Worm (Caenorhabditis elegans) whole organism, L3 larva: Measurements from ENCODE around the gene F59B2.15.

Experiments
- R02D3.7 ChIP-seq: fragments of 150-350 bp; optimal IDR thresholded peaks from 2 replicates; lab custom pipeline; 2014; ENCODE audit warnings: missing biosample characterization, missing genetic modification characterization
- ZK546.5 ChIP-seq: sonication (generic microtip); optimal IDR thresholded peaks from 2 replicates; lab custom pipeline; 2017; ENCODE audit warnings: missing biosample characterization, missing genetic modification characterization
- aly-2 ChIP-seq: fragments of 150-350 bp; optimal IDR thresholded peaks from 2 replicates; lab custom pipeline; 2014; ENCODE audit warnings: missing biosample characterization, missing genetic modification characterization
- ama-1 ChIP-seq: fragments of 150-350 bp; optimal IDR thresholded peaks from 2 replicates; lab custom pipeline; 2018
- ceh-16 ChIP-seq: sonication (generic microtip); optimal IDR thresholded peaks from 2 replicates; lab custom pipeline; 2017; ENCODE audit warnings: missing biosample characterization, missing genetic modification characterization
- ceh-28 ChIP-seq: fragments of 150-350 bp; optimal IDR thresholded peaks from 2 replicates; lab custom pipeline; 2014; ENCODE audit warnings: missing biosample characterization, missing genetic modification reagents, missing genetic modification characterization
- daf-12 ChIP-seq: fragments of 150-350 bp; optimal IDR thresholded peaks from 2 replicates; lab custom pipeline; 2014; ENCODE audit warnings: missing biosample characterization, missing genetic modification reagents, missing genetic modification characterization
- egl-27 ChIP-seq: sonication (generic microtip); optimal IDR thresholded peaks from 4 replicates; lab custom pipeline; 2017; ENCODE audit warnings: missing biosample characterization, missing genetic modification reagents, missing genetic modification characterization
- egl-5 ChIP-seq: fragments of 150-350 bp; optimal IDR thresholded peaks from 2 replicates; lab custom pipeline; 2017; ENCODE audit warnings: missing biosample characterization, missing genetic modification reagents, missing genetic modification characterization, inconsistent platforms
- elt-1 ChIP-seq: fragments of 150-350 bp; optimal IDR thresholded peaks from 2 replicates; lab custom pipeline; 2014; ENCODE audit warnings: missing biosample characterization, missing genetic modification characterization
- fkh-10 ChIP-seq: sonication (generic microtip); optimal IDR thresholded peaks from 2 replicates; lab custom pipeline; 2017; ENCODE audit warnings: missing biosample characterization, missing genetic modification reagents, missing genetic modification characterization
- fos-1 ChIP-seq: fragments of 150-350 bp; optimal IDR thresholded peaks from 2 replicates; lab custom pipeline; 2014; ENCODE audit warnings: missing biosample characterization, missing genetic modification characterization
- hmg-11 ChIP-seq: sonication (generic microtip); optimal IDR thresholded peaks from 2 replicates; lab custom pipeline; 2016; ENCODE audit warnings: missing genetic modification characterization, missing compliant biosample characterization
- jun-1 ChIP-seq: fragments of 150-350 bp; optimal IDR thresholded peaks from 2 replicates; lab custom pipeline; 2014; ENCODE audit warnings: missing biosample characterization, missing genetic modification reagents, missing genetic modification characterization
- lin-15B ChIP-seq: fragments of 150-350 bp; optimal IDR thresholded peaks from 2 replicates; lab custom pipeline; 2014; ENCODE audit warnings: missing biosample characterization, missing genetic modification characterization
- lsy-12 ChIP-seq: sonication (generic microtip); optimal IDR thresholded peaks from 2 replicates; lab custom pipeline; 2016; ENCODE audit warnings: mild to moderate bottlenecking, missing genetic modification characterization, missing compliant biosample characterization
- mdl-1 ChIP-seq: fragments of 150-350 bp; optimal IDR thresholded peaks from 2 replicates; lab custom pipeline; 2014; ENCODE audit warnings: missing biosample characterization, missing genetic modification characterization
- mml-1 ChIP-seq: fragments of 150-350 bp; sonication (generic microtip); optimal IDR thresholded peaks from 3 replicates; lab custom pipeline; 2014; ENCODE audit warnings: missing biosample characterization, missing genetic modification characterization
- nfya-1 ChIP-seq: sonication (generic microtip); optimal IDR thresholded peaks from 2 replicates; lab custom pipeline; 2017; ENCODE audit warnings: missing genetic modification characterization, mild to moderate bottlenecking, missing compliant biosample characterization, antibody characterized with exemption, moderate library complexity; ENCODE audit not compliant: insufficient read depth
- nhr-11 ChIP-seq: fragments of 150-350 bp; optimal IDR thresholded peaks from 2 replicates; lab custom pipeline; 2014; ENCODE audit warnings: missing biosample characterization, missing genetic modification characterization
- nhr-12 ChIP-seq: fragments of 150-350 bp; optimal IDR thresholded peaks from 2 replicates; lab custom pipeline; 2014; ENCODE audit warnings: missing biosample characterization, missing genetic modification characterization
- nhr-23 ChIP-seq: fragments of 150-350 bp; optimal IDR thresholded peaks from 2 replicates; lab custom pipeline; 2014; ENCODE audit warnings: missing biosample characterization, missing genetic modification reagents, missing genetic modification characterization
- nhr-237 ChIP-seq: fragments of 150-350 bp; optimal IDR thresholded peaks from 2 replicates; lab custom pipeline; 2014; ENCODE audit warnings: missing biosample characterization, missing genetic modification characterization
- nhr-25 ChIP-seq: sonication (generic microtip); optimal IDR thresholded peaks from 2 replicates; lab custom pipeline; 2017; ENCODE audit warnings: missing biosample characterization, missing genetic modification characterization
- nhr-43 ChIP-seq: sonication (generic microtip); optimal IDR thresholded peaks from 2 replicates; lab custom pipeline; 2016; ENCODE audit warnings: mild to moderate bottlenecking, missing genetic modification characterization, missing compliant biosample characterization; ENCODE audit not compliant: poor library complexity, severe bottlenecking
- nhr-67 ChIP-seq: fragments of 150-350 bp; optimal IDR thresholded peaks from 2 replicates; lab custom pipeline; 2014; ENCODE audit warnings: missing biosample characterization, missing genetic modification characterization
- pha-4 ChIP-seq: fragments of 150-350 bp; optimal IDR thresholded peaks from 2 replicates; lab custom pipeline; 2014; ENCODE audit warnings: missing biosample characterization, missing genetic modification reagents, missing genetic modification characterization
- pqm-1 ChIP-seq: fragments of 150-350 bp; optimal IDR thresholded peaks from 2 replicates; lab custom pipeline; 2017; ENCODE audit warnings: missing biosample characterization, missing genetic modification characterization, inconsistent platforms
- snpc-4 ChIP-seq: fragments of 150-350 bp; optimal IDR thresholded peaks from 2 replicates; lab custom pipeline; 2014; ENCODE audit warnings: missing biosample characterization, missing genetic modification characterization
- tbx-2 ChIP-seq: sonication (generic microtip); optimal IDR thresholded peaks from 2 replicates; lab custom pipeline; 2016; ENCODE audit warnings: mild to moderate bottlenecking, missing genetic modification characterization, missing compliant biosample characterization
- unc-39 ChIP-seq: sonication (generic microtip); optimal IDR thresholded peaks from 4 replicates; lab custom pipeline; 2017; ENCODE audit warnings: missing biosample characterization, missing genetic modification characterization
- zag-1 ChIP-seq: fragments of 150-350 bp; optimal IDR thresholded peaks from 2 replicates; lab custom pipeline; 2014; ENCODE audit warnings: missing biosample characterization, missing genetic modification characterization

F59B2.15 gene

DNA sequence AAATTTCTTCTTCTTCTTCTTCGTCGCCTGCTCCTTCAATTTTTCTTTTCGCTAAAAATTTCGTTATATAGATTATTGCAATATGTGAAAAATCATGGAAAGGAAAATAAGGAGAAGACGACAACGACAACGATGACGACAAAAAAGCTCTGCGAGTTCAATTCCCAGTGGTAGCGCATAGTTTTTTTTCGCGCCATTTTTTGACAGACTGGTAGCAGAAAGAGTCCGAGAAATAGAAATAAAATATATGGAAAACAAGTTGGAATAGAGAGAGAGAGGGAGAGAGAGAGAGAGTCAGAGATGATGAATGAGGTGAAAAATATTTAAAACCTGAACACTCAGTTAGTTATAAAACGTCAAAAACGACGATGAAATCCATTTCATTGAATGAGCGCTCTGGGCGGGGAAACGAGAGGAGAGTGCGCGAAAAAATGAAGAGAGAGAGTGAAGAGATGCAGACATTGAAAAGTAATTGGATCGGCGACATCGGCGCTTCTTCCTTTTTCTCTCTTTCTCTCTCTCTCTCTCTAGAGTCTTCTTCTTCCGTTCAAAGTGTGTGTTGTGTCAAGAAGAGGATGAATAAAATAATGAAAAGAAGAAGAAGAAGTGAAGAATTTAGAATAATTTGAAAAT lies 20.5 kb downstream of the F59B2.15 start, which contains the start of gene pde-2:
Gene pde-2, minus strand, starts transcription at position 51 of the 633 bp plus-strand sequence.
- peak; percentile 70 for TF ChIP-seq hmg-11 (tag; lab: Kevin White, UChicago)
- TF ChIP-seq aly-2: no peak
- peak; percentile 79 for TF ChIP-seq nfya-1 (tag; lab: Kevin White, UChicago)
- TF ChIP-seq tbx-2: peak; percentile 34
- peak; percentile 46 for TF ChIP-seq nhr-43 (tag; lab: Kevin White, UChicago)
- TF ChIP-seq lsy-12 (tag; lab: Kevin White, UChicago): peak; percentile 15
- peak; percentile 67 for TF ChIP-seq ama-1 (lab: Kevin White, UChicago)
- TF ChIP-seq fos-1 (tag; lab: Kevin White, UChicago): no peak
- TF ChIP-seq zag-1 (tag; lab: Kevin White, UChicago): no peak
- no peak for TF ChIP-seq mdl-1 (tag; lab: Kevin White, UChicago)
- peak; percentile 61 for TF ChIP-seq pha-4
- TF ChIP-seq nhr-12 (tag; lab: Kevin White, UChicago): no peak
- TF ChIP-seq jun-1: no peak
- TF ChIP-seq ceh-28: peak; percentile 7
- TF ChIP-seq snpc-4 (tag; lab: Kevin White, UChicago): peak; percentile 23
- peak; percentile 25 for TF ChIP-seq nhr-23 (tag; lab: Kevin White, UChicago)
- peak; percentile 18 for TF ChIP-seq egl-5
- TF ChIP-seq fkh-10 (GFP tag; lab: Kevin White, UChicago): peak; percentile 78
- TF ChIP-seq lin-15B (tag; lab: Kevin White, UChicago): peak; percentile 31
- TF ChIP-seq nhr-25 (tag; lab: Kevin White, UChicago): peak; percentile 38

DNA sequence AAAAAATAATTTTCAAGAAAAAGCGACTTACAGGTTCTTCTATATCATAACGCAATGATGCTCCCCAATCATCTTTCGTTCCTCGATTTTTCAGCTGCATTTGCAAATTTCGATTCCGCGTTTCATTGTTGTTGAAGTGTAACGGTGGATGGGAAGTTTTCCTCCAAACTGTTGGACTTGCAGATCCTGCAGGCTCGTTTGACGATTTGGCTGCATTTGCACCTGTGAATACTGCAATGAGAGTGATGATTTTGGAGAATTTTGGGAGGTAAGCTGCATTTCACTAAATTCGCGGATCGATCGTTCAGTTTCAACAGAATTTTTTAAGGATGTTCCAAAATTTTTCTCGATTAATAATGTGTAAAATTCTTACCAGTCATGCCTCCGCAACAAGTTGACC lies 21.6 kb downstream of the F59B2.15 start:
- TF ChIP-seq ceh-28: no peak
- no peak for TF ChIP-seq ceh-16 (tag; lab: Kevin White, UChicago)
- peak; percentile 52 for TF ChIP-seq nhr-43 (tag; lab: Kevin White, UChicago)
- no peak for TF ChIP-seq unc-39 (tag; lab: Kevin White, UChicago)
- no peak for TF ChIP-seq ZK546.5 (tag; lab: Kevin White, UChicago)
- no peak for TF ChIP-seq egl-5
- TF ChIP-seq nhr-237 (tag; lab: Kevin White, UChicago): no peak
- TF ChIP-seq lin-15B (tag; lab: Kevin White, UChicago): no peak

DNA sequence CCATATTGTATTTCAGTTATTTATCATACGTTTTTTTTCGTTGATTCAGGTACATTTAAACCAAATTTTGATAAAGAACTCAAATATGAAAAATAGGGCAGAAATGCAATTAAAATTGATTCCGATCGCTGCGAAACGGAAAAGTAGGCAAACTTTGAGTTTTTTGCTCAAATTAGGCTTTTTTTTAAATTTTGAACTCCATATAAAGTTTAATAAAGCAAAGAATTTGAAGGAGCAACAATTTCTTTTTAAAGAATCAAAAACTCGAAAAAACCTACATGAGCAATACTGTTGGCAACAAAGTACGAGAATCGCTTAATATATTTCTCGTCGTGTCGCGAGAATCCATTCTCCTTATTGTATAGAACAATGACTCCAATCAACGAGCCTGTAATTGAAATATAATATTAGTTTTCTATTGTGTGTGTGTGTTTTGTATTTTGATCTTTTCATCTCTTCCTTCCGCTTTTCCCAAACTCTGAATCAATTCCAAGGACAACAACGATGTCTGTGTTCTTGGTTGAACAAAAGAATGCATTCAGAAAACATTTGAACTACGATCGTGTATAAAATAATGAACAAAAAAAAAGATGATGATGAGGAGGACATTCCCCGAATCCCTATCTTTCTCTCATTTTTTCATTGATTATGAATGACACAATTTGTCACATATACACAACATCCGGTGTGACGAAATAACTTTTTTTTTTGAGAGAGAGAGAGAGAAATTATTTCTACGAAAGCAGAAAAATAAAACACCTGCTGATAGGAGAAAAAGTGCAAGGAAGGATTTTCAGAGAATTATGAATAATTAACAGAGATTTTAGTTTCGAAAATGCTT lies 23.7 kb downstream of the F59B2.15 start:
- TF ChIP-seq lsy-12 (tag; lab: Kevin White, UChicago) (peak; percentile 35), fkh-10 (GFP tag; lab: Kevin White, UChicago) (peak; percentile 13), pha-4 (no peak)

DNA sequence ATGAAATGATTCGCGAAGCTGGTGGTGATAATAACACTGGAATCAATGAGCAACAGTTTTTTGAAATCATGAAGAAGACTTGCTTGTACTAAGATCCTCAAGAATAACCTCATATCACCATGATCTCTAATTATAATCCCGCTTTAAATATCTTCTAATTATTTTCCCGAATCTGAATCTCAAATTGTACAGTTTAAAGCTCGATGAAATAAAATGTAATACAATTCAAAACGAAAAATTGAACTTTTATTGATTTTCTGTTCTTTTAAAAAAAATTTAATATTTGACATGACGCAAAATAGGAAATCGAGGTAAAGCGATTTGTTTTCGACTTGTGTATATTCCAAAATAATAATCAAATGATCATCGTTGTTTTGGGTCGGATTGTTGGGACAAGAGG lies 27.6 kb downstream of the F59B2.15 start:
- TF ChIP-seq tbx-2: no peak
- peak; percentile 8 for TF ChIP-seq ceh-28
- peak; percentile 47 for TF ChIP-seq nhr-43 (tag; lab: Kevin White, UChicago)
- TF ChIP-seq, all 47 proteins: peak for 2

DNA sequence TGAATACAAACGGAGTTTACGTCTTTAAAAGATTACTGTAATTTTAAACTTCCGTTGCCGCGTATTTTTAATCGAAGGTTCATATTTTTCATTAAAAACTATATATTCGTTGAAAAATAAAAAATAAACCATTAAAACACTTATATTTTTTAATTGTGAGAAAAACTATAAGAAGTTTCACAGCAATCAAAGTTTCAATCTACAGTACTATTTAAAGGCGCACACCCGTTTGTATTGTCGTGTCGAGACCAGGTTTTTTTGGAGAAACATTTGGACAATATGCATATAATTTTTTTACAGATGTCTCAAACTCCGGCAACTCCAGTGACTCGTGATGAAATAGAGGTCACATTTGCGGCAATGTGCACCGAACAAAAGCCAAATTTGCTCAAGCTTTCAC lies 28.6 kb downstream of the F59B2.15 start, which contains the start of gene R08D7.5:
Gene R08D7.5, plus strand, starts transcription at position 301 of the 400 bp plus-strand sequence.
- TF ChIP-seq nfya-1 (tag; lab: Kevin White, UChicago) (no peak), zag-1 (tag; lab: Kevin White, UChicago) (no peak), fkh-10 (GFP tag; lab: Kevin White, UChicago) (no peak), snpc-4 (tag; lab: Kevin White, UChicago) (no peak), pqm-1 (tag; lab: Kevin White, UChicago) (no peak), elt-1 (tag; lab: Kevin White, UChicago) (no peak), ama-1 (lab: Kevin White, UChicago) (no peak), nhr-12 (tag; lab: Kevin White, UChicago) (no peak), nhr-67 (no peak), nhr-11 (no peak), ceh-28 (no peak), daf-12 (tag; lab: Kevin White, UChicago) (no peak), mml-1 (tag; lab: Kevin White, UChicago) (no peak), egl-27 (tag; lab: Kevin White, UChicago) (no peak), R02D3.7 (tag; lab: Kevin White, UChicago) (no peak), ceh-16 (tag; lab: Kevin White, UChicago) (no peak)
